Fruit fly (Drosophila melanogaster): ENCODE results near the gene rdgA.

Gene rdgA

DNA sequence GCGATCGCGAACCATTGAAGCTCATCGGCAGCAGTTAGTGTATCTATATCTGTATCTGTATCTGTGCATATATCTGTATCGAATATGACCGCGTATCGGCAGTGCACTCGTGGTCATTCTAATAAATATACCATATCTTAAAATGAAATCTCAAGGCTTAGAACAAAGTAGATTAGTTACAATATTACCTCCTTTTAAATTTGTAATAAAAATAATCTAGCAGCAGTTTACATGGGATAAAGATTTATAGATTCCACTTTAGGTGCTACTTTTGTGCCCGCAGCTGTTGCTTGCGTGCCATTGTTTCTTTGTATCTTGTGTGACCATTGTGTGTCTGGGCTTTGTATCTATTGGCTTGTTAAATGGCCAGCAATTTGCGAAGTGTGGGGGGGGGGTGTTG, 153.2 kb downstream of the rdgA start (continued):
- TF ChIP-seq trem (tag; optimal IDR thresholded peaks at IDR 0.05) (peak; percentile 48), HLH54F (GFP tag; optimal IDR thresholded peaks at IDR 0.05) (peak; percentile 29), CG16863 (GFP tag; optimal IDR thresholded peaks at IDR 0.05) (peak; percentile 44), CG17912 (GFP tag; optimal IDR thresholded peaks at IDR 0.05) (no peak), CG43689 (GFP tag; IDR thresholded peaks at IDR 0.05) (peak; percentile 54), CTCF (GFP tag; optimal IDR thresholded peaks at IDR 0.05) (no peak), Bgb (GFP tag; IDR thresholded peaks at IDR 0.05; ENCODE audit: partially characterized antibody) (no peak), nerfin-1 (tag; optimal IDR thresholded peaks at IDR 0.05) (peak; percentile 59), CG7745 (tag; optimal IDR thresholded peaks at IDR 0.05) (no peak), CG1233 (GFP tag; optimal IDR thresholded peaks at IDR 0.05) (no peak), ci (GFP tag; IDR thresholded peaks at IDR 0.05) (peak; percentile 87), bsh (GFP tag; optimal IDR thresholded peaks at IDR 0.05) (peak; percentile 77 to 86), CG9437 (GFP tag; optimal IDR thresholded peaks at IDR 0.05) (peak; percentile 71), sc (optimal IDR thresholded peaks at IDR 0.05) (no peak), sc (GFP tag; optimal IDR thresholded peaks at IDR 0.05) (peak; percentile 11), Xrp1 (GFP tag; IDR thresholded peaks at IDR 0.05) (peak; percentile 60; the same call in 1 of the 2 replicates), kay (GFP tag; optimal IDR thresholded peaks at IDR 0.05) (no peak), Ptx1 (GFP tag; IDR thresholded peaks at IDR 0.05) (peak; percentile 63), Doc3 (GFP tag; IDR thresholded peaks at IDR 0.05; ENCODE audit: partially characterized antibody) (no peak), bbx (GFP tag; IDR thresholded peaks at IDR 0.05; ENCODE audit: partially characterized antibody) (no peak), stc (GFP tag; IDR thresholded peaks at IDR 0.05) (0 out of 2 replicates have a peak, but pooled peaks have one; percentile 39), en (GFP tag; optimal IDR thresholded peaks at IDR 0.05) (no peak), exex (tag; optimal IDR thresholded peaks at IDR 0.05) (no peak), so (GFP tag; IDR thresholded peaks at IDR 0.05) (peak; percentile 71; the same call in 2 of the 3 replicates), Dip2 (GFP tag; IDR thresholded peaks at IDR 0.05) (no peak), Neu2 (GFP tag; optimal IDR thresholded peaks at IDR 0.05; ENCODE audit: borderline replicate concordance) (no peak), CG6683 (GFP tag; optimal IDR thresholded peaks at IDR 0.05) (no peak), fu2 (GFP tag; optimal IDR thresholded peaks at IDR 0.05) (no peak), HmgZ (tag; optimal IDR thresholded peaks at IDR 0.05) (peak; percentile 59), ems (GFP tag; optimal IDR thresholded peaks at IDR 0.05) (peak; percentile 61), z (GFP tag; IDR thresholded peaks at IDR 0.05) (no peak), Antp (GFP tag; optimal IDR thresholded peaks at IDR 0.05) (peak; percentile 1), Nf-YB (GFP tag; optimal IDR thresholded peaks at IDR 0.05) (peak; percentile 56), Dad (GFP tag; optimal IDR thresholded peaks at IDR 0.05) (no peak), ro (GFP tag; IDR thresholded peaks at IDR 0.05) (no peak), Drgx (GFP tag; IDR thresholded peaks at IDR 0.05) (peak; percentile 87), lola (GFP tag; optimal IDR thresholded peaks at IDR 0.05) (peak in 1 of 3 experiments; percentile 47), Lhr (GFP tag; optimal IDR thresholded peaks at IDR 0.05) (peak; percentile 22), Mad (GFP tag; optimal IDR thresholded peaks at IDR 0.05) (peak; percentile 6), CG17328 (GFP tag; IDR thresholded peaks at IDR 0.05) (peak; percentile 81), CG6654 (GFP tag; optimal IDR thresholded peaks at IDR 0.05) (peak; percentile 23), run (tag; optimal IDR thresholded peaks at IDR 0.05) (peak; percentile 57), CG9876 (GFP tag; optimal IDR thresholded peaks at IDR 0.05) (no peak), rib (GFP tag; IDR thresholded peaks at IDR 0.05) (no peak), sob (GFP tag; IDR thresholded peaks at IDR 0.05) (peak; percentile 69), lab (GFP tag; optimal IDR thresholded peaks at IDR 0.05) (peak; percentile 84), wek (GFP tag; optimal IDR thresholded peaks at IDR 0.05) (peak; percentile 26), Atf-2 (GFP tag; optimal IDR thresholded peaks at IDR 0.05) (peak; percentile 24), gcm (GFP tag; optimal IDR thresholded peaks at IDR 0.05) (peak; percentile 79), CG8290 (GFP tag; optimal IDR thresholded peaks at IDR 0.05) (no peak), CG8290 (tag; optimal IDR thresholded peaks at IDR 0.05) (no peak), CG13775 (GFP tag; optimal IDR thresholded peaks at IDR 0.05) (no peak)

Data from whole organism, embryonic.